Fruit fly (Drosophila melanogaster) whole organism, embryonic: ENCODE measurements around the gene CG17154.
A peak's percentile ranks its signal among the peaks of the same experiment; 100 is the strongest.

Source experiments
- Blimp-1 ChIP-seq: fragments of 200-800 bp; sonication (Bioruptor generic); optimal IDR thresholded peaks from 3 replicates; lab custom pipeline; 2018; ENCODE audit warnings: missing biosample characterization, missing genetic modification characterization, mild to moderate bottlenecking, moderate library complexity, missing genetic modification reagents
- CG10321 ChIP-seq: fragments of 200-800 bp; sonication (Bioruptor generic); IDR thresholded peaks from 2 replicates; pipeline ENCODE4 v1.3.6; 2022; ENCODE audit warnings: missing biosample characterization, missing genetic modification characterization
- CG12219 ChIP-seq: fragments of 200-800 bp; sonication (Bioruptor generic); optimal IDR thresholded peaks from 3 replicates; lab custom pipeline; 2018; ENCODE audit warnings: missing biosample characterization, mild to moderate bottlenecking, missing genetic modification characterization
- CG12236 ChIP-seq: fragments of 200-800 bp; sonication (Bioruptor generic); optimal IDR thresholded peaks from 2 replicates; lab custom pipeline; 2016; ENCODE audit warnings: missing biosample characterization, missing genetic modification characterization
- CG1233 ChIP-seq: fragments of 200-800 bp; sonication (Bioruptor generic); optimal IDR thresholded peaks from 4 replicates; lab custom pipeline; 2018; ENCODE audit warnings: missing biosample characterization, mild to moderate bottlenecking, missing genetic modification characterization
- CG12744 ChIP-seq: fragments of 200-800 bp; sonication (Bioruptor generic); optimal IDR thresholded peaks from 2 replicates; lab custom pipeline; 2016; ENCODE audit warnings: missing biosample characterization, missing genetic modification characterization
- CG17186 ChIP-seq: fragments of 200-800 bp; sonication (Bioruptor generic); optimal IDR thresholded peaks from 3 replicates; lab custom pipeline; 2017; ENCODE audit warnings: missing biosample characterization, missing genetic modification reagents, missing genetic modification characterization
- CG17568 ChIP-seq: fragments of 200-800 bp; sonication (Bioruptor generic); optimal IDR thresholded peaks from 2 replicates; lab custom pipeline; 2018; ENCODE audit warnings: missing biosample characterization, mild to moderate bottlenecking, missing genetic modification characterization, moderate library complexity
- CG2712 ChIP-seq: fragments of 200-800 bp; optimal IDR thresholded peaks from 3 replicates; lab custom pipeline; 2019; ENCODE audit warnings: missing biosample characterization, mild to moderate bottlenecking, missing genetic modification characterization, moderate library complexity
- CG2875 ChIP-seq: fragments of 200-800 bp; sonication (Bioruptor generic); optimal IDR thresholded peaks from 2 replicates; lab custom pipeline; 2017; ENCODE audit warnings: missing biosample characterization, mild to moderate bottlenecking, missing genetic modification characterization, missing genetic modification reagents
- CG30431 ChIP-seq: fragments of 200-800 bp; sonication (Bioruptor generic); optimal IDR thresholded peaks from 2 replicates; lab custom pipeline; 2017; ENCODE audit warnings: missing biosample characterization, missing genetic modification characterization
- CG3281 ChIP-seq: fragments of 200-800 bp; sonication (Bioruptor generic); optimal IDR thresholded peaks from 3 replicates; lab custom pipeline; 2017; ENCODE audit warnings: missing biosample characterization, mild to moderate bottlenecking, missing genetic modification characterization
- CG4282 ChIP-seq: fragments of 200-800 bp; sonication (Bioruptor generic); optimal IDR thresholded peaks from 2 replicates; lab custom pipeline; 2016; ENCODE audit warnings: missing biosample characterization, missing genetic modification characterization
- CG5180 ChIP-seq: fragments of 200-800 bp; sonication (Bioruptor generic); optimal IDR thresholded peaks from 3 replicates; lab custom pipeline; 2017; ENCODE audit warnings: missing biosample characterization, missing genetic modification characterization, mild to moderate bottlenecking, moderate library complexity, missing genetic modification reagents
- CG5245 ChIP-seq: fragments of 200-800 bp; sonication (Bioruptor generic); optimal IDR thresholded peaks from 3 replicates; lab custom pipeline; 2016; ENCODE audit warnings: missing biosample characterization, missing genetic modification characterization
- CG6683 ChIP-seq: fragments of 200-800 bp; sonication (Bioruptor generic); optimal IDR thresholded peaks from 2 replicates; lab custom pipeline; 2017; ENCODE audit warnings: missing biosample characterization, mild to moderate bottlenecking, missing genetic modification characterization, missing genetic modification reagents
- CG7745 ChIP-seq: fragments of 200-800 bp; sonication (Bioruptor generic); optimal IDR thresholded peaks from 2 replicates; lab custom pipeline; 2018; ENCODE audit warnings: missing biosample characterization, mild to moderate bottlenecking, missing genetic modification characterization, moderate library complexity
- CG7786 ChIP-seq: fragments of 200-800 bp; sonication (Bioruptor generic); optimal IDR thresholded peaks from 2 replicates; lab custom pipeline; 2016; ENCODE audit warnings: missing biosample characterization, missing genetic modification characterization
- CG9817 ChIP-seq: fragments of 200-800 bp; sonication (Bioruptor generic); optimal IDR thresholded peaks from 2 replicates; lab custom pipeline; 2018; ENCODE audit warnings: missing biosample characterization, mild to moderate bottlenecking, missing genetic modification characterization, moderate library complexity
- CTCF ChIP-seq: fragments of 200-800 bp; sonication (Bioruptor generic); optimal IDR thresholded peaks from 2 replicates; lab custom pipeline; 2017; ENCODE audit warnings: missing biosample characterization, mild to moderate bottlenecking, missing genetic modification characterization, moderate library complexity
- Camta ChIP-seq: fragments of 200-800 bp; sonication (Bioruptor generic); optimal IDR thresholded peaks from 2 replicates; lab custom pipeline; 2016; ENCODE audit warnings: missing biosample characterization, missing genetic modification characterization
- D19A ChIP-seq: fragments of 200-800 bp; optimal IDR thresholded peaks from 3 replicates; lab custom pipeline; 2019; ENCODE audit warnings: missing biosample characterization, mild to moderate bottlenecking, missing genetic modification characterization, moderate library complexity
- Deaf1 ChIP-seq: fragments of 200-800 bp; optimal IDR thresholded peaks from 3 replicates; lab custom pipeline; 2019; ENCODE audit warnings: missing biosample characterization, mild to moderate bottlenecking, missing genetic modification characterization, moderate library complexity
- E2f2 ChIP-seq: fragments of 200-800 bp; sonication (Bioruptor generic); IDR thresholded peaks from 2 replicates; pipeline ENCODE4 v1.3.6; 2022; ENCODE audit warnings: missing biosample characterization, missing genetic modification characterization
- Fer1 ChIP-seq: fragments of 200-800 bp; sonication (Bioruptor generic); optimal IDR thresholded peaks from 2 replicates; lab custom pipeline; 2017; ENCODE audit warnings: missing biosample characterization, mild to moderate bottlenecking, missing genetic modification characterization
- HHEX ChIP-seq: fragments of 200-800 bp; sonication (Bioruptor generic); optimal IDR thresholded peaks from 3 replicates; lab custom pipeline; 2017; ENCODE audit warnings: missing biosample characterization, mild to moderate bottlenecking, missing genetic modification characterization, missing genetic modification reagents
- Hr51 ChIP-seq, 2 experiments: fragments of 200-800 bp; sonication (Bioruptor generic); optimal IDR thresholded peaks; 2 replicates in 1 of 2; 3 replicates in 1 of 2; lab custom pipeline; 2016 to 2018; ENCODE audit warnings: missing biosample characterization in 2 of 2, missing genetic modification characterization in 2 of 2, mild to moderate bottlenecking in 1 of 2, moderate library complexity in 1 of 2
- Lhr ChIP-seq: fragments of 200-800 bp; sonication (Bioruptor generic); optimal IDR thresholded peaks from 3 replicates; lab custom pipeline; 2017; ENCODE audit warnings: mild to moderate bottlenecking, missing biosample characterization, missing genetic modification reagents, missing genetic modification characterization
- Poxn ChIP-seq: fragments of 200-800 bp; sonication (Bioruptor generic); IDR thresholded peaks from 2 replicates; pipeline ENCODE4 v1.3.6; 2022; ENCODE audit warnings: missing biosample characterization, missing genetic modification characterization
- Ptx1 ChIP-seq: fragments of 200-800 bp; sonication (Bioruptor generic); IDR thresholded peaks from 2 replicates; pipeline ENCODE4 v1.3.6; 2022; ENCODE audit warnings: missing biosample characterization, missing genetic modification characterization
- Rx ChIP-seq: fragments of 200-800 bp; sonication (Bioruptor generic); IDR thresholded peaks from 2 replicates; pipeline ENCODE4 v1.3.6; 2022; ENCODE audit warnings: missing biosample characterization, missing genetic modification characterization
- Usf ChIP-seq: fragments of 200-800 bp; sonication (Bioruptor generic); optimal IDR thresholded peaks from 2 replicates; lab custom pipeline; 2017; ENCODE audit warnings: missing genotype, missing biosample characterization, missing genetic modification characterization
- abd-A ChIP-seq: fragments of 200-800 bp; sonication (Bioruptor generic); optimal IDR thresholded peaks from 3 replicates; lab custom pipeline; 2019; ENCODE audit warnings: missing biosample characterization, mild to moderate bottlenecking, missing genetic modification characterization, moderate library complexity
- bowl ChIP-seq: fragments of 200-800 bp; sonication (Bioruptor generic); IDR thresholded peaks from 2 replicates; pipeline ENCODE4 v1.3.6; 2022; ENCODE audit warnings: missing biosample characterization, missing genetic modification characterization
- cas ChIP-seq: fragments of 200-800 bp; sonication (Bioruptor generic); IDR thresholded peaks from 2 replicates; pipeline ENCODE4 v1.3.6; 2022; ENCODE audit warnings: missing biosample characterization, missing genetic modification characterization
- da ChIP-seq: fragments of 200-800 bp; sonication (Bioruptor generic); optimal IDR thresholded peaks from 2 replicates; lab custom pipeline; 2016; ENCODE audit warnings: missing biosample characterization, missing genetic modification characterization
- dan ChIP-seq: fragments of 200-800 bp; sonication (Bioruptor generic); IDR thresholded peaks from 2 replicates; pipeline ENCODE4 v1.3.6; 2022; ENCODE audit warnings: missing biosample characterization, missing genetic modification characterization
- fd96Cb ChIP-seq: fragments of 200-800 bp; sonication (Bioruptor generic); optimal IDR thresholded peaks from 2 replicates; lab custom pipeline; 2018; ENCODE audit warnings: missing biosample characterization, mild to moderate bottlenecking, missing genetic modification characterization, moderate library complexity
- grau ChIP-seq: fragments of 200-800 bp; optimal IDR thresholded peaks from 3 replicates; lab custom pipeline; 2019; ENCODE audit warnings: missing biosample characterization, mild to moderate bottlenecking, missing genetic modification characterization, moderate library complexity
- gt ChIP-seq: fragments of 200-800 bp; sonication (Bioruptor generic); IDR thresholded peaks from 2 replicates; pipeline ENCODE4 v1.3.6; 2022; ENCODE audit warnings: missing biosample characterization, missing genetic modification characterization
- lilli ChIP-seq: fragments of 200-800 bp; sonication (Bioruptor generic); optimal IDR thresholded peaks from 3 replicates; lab custom pipeline; 2016; ENCODE audit warnings: missing biosample characterization, missing genetic modification characterization
- luna ChIP-seq: fragments of 200-800 bp; sonication (Bioruptor generic); optimal IDR thresholded peaks from 2 replicates; lab custom pipeline; 2016; ENCODE audit warnings: missing biosample characterization, missing genetic modification characterization
- maf-S ChIP-seq: fragments of 200-800 bp; sonication (Bioruptor generic); optimal IDR thresholded peaks from 2 replicates; lab custom pipeline; 2016; ENCODE audit warnings: missing biosample characterization, missing genetic modification characterization
- nau ChIP-seq: fragments of 200-800 bp; sonication (Bioruptor generic); optimal IDR thresholded peaks from 3 replicates; lab custom pipeline; 2017; ENCODE audit warnings: missing biosample characterization, mild to moderate bottlenecking, missing genetic modification characterization, missing genetic modification reagents
- nerfin-1 ChIP-seq: fragments of 200-800 bp; sonication (Bioruptor generic); optimal IDR thresholded peaks from 3 replicates; lab custom pipeline; 2019; ENCODE audit warnings: missing biosample characterization, mild to moderate bottlenecking, missing genetic modification characterization, moderate library complexity
- prd ChIP-seq, 3 experiments: fragments of >200 bp in 2 of 3; fragments of 200-800 bp in 1 of 3; sonication (Bioruptor generic) in 1 of 3; optimal IDR thresholded peaks in 2 of 3; IDR thresholded peaks in 1 of 3; 2 replicates in 2 of 3; 3 replicates in 1 of 3; pipeline versions ENCODE4 v1.3.6 to Lab custom; 2017 to 2022; ENCODE audit warnings: missing biosample characterization in 1 of 3, missing genetic modification characterization in 1 of 3
- sna ChIP-seq: fragments of 200-800 bp; sonication (Bioruptor generic); IDR thresholded peaks from 2 replicates; pipeline ENCODE4 v1.3.6; 2022; ENCODE audit warnings: missing biosample characterization, missing genetic modification characterization; ENCODE audit not compliant: partially characterized antibody
- tup ChIP-seq: fragments of 200-800 bp; sonication (Bioruptor generic); optimal IDR thresholded peaks from 2 replicates; lab custom pipeline; 2016; ENCODE audit warnings: missing biosample characterization, mild to moderate bottlenecking, missing genetic modification characterization, moderate library complexity
- unpg ChIP-seq: fragments of 200-800 bp; sonication (Bioruptor generic); optimal IDR thresholded peaks from 3 replicates; lab custom pipeline; 2018; ENCODE audit warnings: missing biosample characterization, mild to moderate bottlenecking, missing genetic modification characterization, moderate library complexity
- vnd ChIP-seq: fragments of 200-800 bp; sonication (Bioruptor generic); IDR thresholded peaks from 3 replicates; pipeline ENCODE4 v1.3.6; 2022; ENCODE audit warnings: missing biosample characterization, missing genetic modification characterization; ENCODE audit not compliant: partially characterized antibody

CG17154 gene

DNA sequence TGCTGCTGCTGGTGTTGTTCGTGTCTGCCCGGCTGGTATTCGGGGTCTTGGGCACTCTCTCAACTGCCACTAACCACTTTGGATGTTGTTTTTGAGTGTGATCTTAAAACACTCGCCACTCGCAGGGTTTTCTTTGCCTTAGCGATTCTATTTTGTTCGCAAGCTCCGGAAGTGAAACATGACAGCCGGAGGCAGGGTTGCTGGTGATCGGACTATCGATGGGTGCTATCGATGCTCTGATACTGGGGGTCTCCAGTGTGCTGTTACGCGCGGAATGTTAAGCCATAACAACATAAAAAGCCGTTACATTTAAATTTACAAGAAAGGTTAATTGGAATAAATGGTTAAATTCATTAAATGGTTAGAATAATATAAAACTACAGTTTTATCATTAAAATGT lies 36.5 kb downstream of the CG17154 start, which contains the start of gene yps (continued):
- TF ChIP-seq prd (optimal IDR thresholded peaks at IDR 0.05; lab: Kevin White, UChicago) (no peak), prd (GFP tag; IDR thresholded peaks at IDR 0.05; lab: Robert Waterston, UW) (peak; percentile 72; the same call in 2 of the 3 replicates), Poxn (GFP tag; lab: Robert Waterston, UW) (0 out of 2 replicates have a peak, but pooled peaks have one; percentile 17), CG3281 (GFP tag; lab: Kevin White, UChicago) (peak; percentile 97), lilli (peak; percentile 86), Ptx1 (GFP tag; lab: Robert Waterston, UW) (peak; percentile 82), CG30431 (GFP tag; lab: Kevin White, UChicago) (peak; percentile 77), nerfin-1 (peak; percentile 89), CG12219 (GFP tag; lab: Kevin White, UChicago) (peak; percentile 94), CG5180 (GFP tag; lab: Kevin White, UChicago) (peak; percentile 86), tup (GFP tag; lab: Kevin White, UChicago) (peak; percentile 90), unpg (peak; percentile 91), fd96Cb (peak; percentile 71), CG12744 (GFP tag; lab: Kevin White, UChicago) (peak; percentile 89), Usf (peak; percentile 80), CG4282 (GFP tag; lab: Kevin White, UChicago) (peak; percentile 90), maf-S (GFP tag; lab: Kevin White, UChicago) (peak; percentile 93), D19A (tag; lab: Kevin White, UChicago) (peak; percentile 66), CG2712 (tag; lab: Kevin White, UChicago) (peak; percentile 91), CG17186 (GFP tag; lab: Kevin White, UChicago) (peak; percentile 100), Fer1 (GFP tag; lab: Kevin White, UChicago) (peak; percentile 98), Lhr (GFP tag; lab: Kevin White, UChicago) (peak; percentile 89), Blimp-1 (GFP tag; lab: Kevin White, UChicago) (no peak), gt (peak; percentile 55), E2f2 (peak; percentile 78), grau (tag; lab: Kevin White, UChicago) (peak; percentile 87), Rx (peak; percentile 89; the same call in 1 of the 2 replicates), abd-A (tag; lab: Kevin White, UChicago) (no peak), HHEX (GFP tag; lab: Kevin White, UChicago) (peak; percentile 97), CTCF (GFP tag; lab: Kevin White, UChicago) (peak; percentile 68), CG9817 (tag; lab: Kevin White, UChicago) (peak; percentile 90), CG1233 (GFP tag; lab: Kevin White, UChicago) (peak; percentile 98), da (GFP tag; lab: Kevin White, UChicago) (peak; percentile 89), CG7786 (GFP tag; lab: Kevin White, UChicago) (peak; percentile 75), CG7745 (tag; lab: Kevin White, UChicago) (peak; percentile 87), CG2875 (peak; percentile 95), Hr51 (GFP tag; optimal IDR thresholded peaks at IDR 0.05; lab: Kevin White, UChicago) (peak; percentile 83 to 95), cas (GFP tag; lab: Robert Waterston, UW) (peak; percentile 81), sna (GFP tag; lab: Robert Waterston, UW) (peak; percentile 29; the same call in 1 of the 2 replicates), dan (GFP tag; lab: Robert Waterston, UW) (no peak), CG10321 (GFP tag; lab: Robert Waterston, UW) (peak; percentile 82), CG12236 (GFP tag; lab: Kevin White, UChicago) (peak; percentile 94), Camta (GFP tag; lab: Kevin White, UChicago) (peak; percentile 93), CG17568 (GFP tag; lab: Kevin White, UChicago) (peak; percentile 96), luna (GFP tag; lab: Kevin White, UChicago) (peak; percentile 88), CG5245 (GFP tag; lab: Kevin White, UChicago) (peak; percentile 84), bowl (GFP tag; lab: Robert Waterston, UW) (peak; percentile 80), nau (GFP tag; lab: Kevin White, UChicago) (no peak), CG6683 (GFP tag; lab: Kevin White, UChicago) (peak; percentile 91), Deaf1 (tag; lab: Kevin White, UChicago) (peak; percentile 69), vnd (GFP tag; lab: Robert Waterston, UW) (peak; percentile 49; the same call in 1 of the 3 replicates)
